Fruit fly (Drosophila melanogaster) whole organism, embryonic: Measurements from ENCODE around the gene CIA30.

ENCODE experiments used
- Abd-B ChIP-seq: fragments of 200-800 bp; sonication (Bioruptor generic); optimal IDR thresholded peaks from 2 replicates; lab custom pipeline; 2018; ENCODE audit warnings: missing biosample characterization, mild to moderate bottlenecking, missing genetic modification characterization, moderate library complexity
- Ada2b ChIP-seq: fragments of 200-800 bp; sonication (Bioruptor generic); IDR thresholded peaks from 2 replicates; pipeline ENCODE4 v1.3.6; 2022; ENCODE audit warnings: missing biosample characterization, missing genetic modification characterization
- Atf3 ChIP-seq: fragments of 200-800 bp; sonication (Bioruptor generic); optimal IDR thresholded peaks from 3 replicates; lab custom pipeline; 2016; ENCODE audit warnings: missing biosample characterization, missing genetic modification characterization
- CG10267 ChIP-seq: fragments of 200-800 bp; sonication (Bioruptor generic); optimal IDR thresholded peaks from 2 replicates; lab custom pipeline; 2018; ENCODE audit warnings: missing biosample characterization, mild to moderate bottlenecking, missing genetic modification characterization, moderate library complexity
- CG11093 ChIP-seq: fragments of 200-800 bp; sonication (Bioruptor generic); IDR thresholded peaks from 3 replicates; pipeline ENCODE4 v1.3.6; 2022; ENCODE audit warnings: missing biosample characterization, missing genetic modification characterization
- CG12071 ChIP-seq: fragments of 200-800 bp; sonication (Bioruptor generic); optimal IDR thresholded peaks from 3 replicates; lab custom pipeline; 2018; ENCODE audit warnings: missing biosample characterization, mild to moderate bottlenecking, missing genetic modification characterization
- CG13123 ChIP-seq: fragments of 200-800 bp; sonication (Bioruptor generic); optimal IDR thresholded peaks from 2 replicates; lab custom pipeline; 2016; ENCODE audit warnings: missing biosample characterization, missing genetic modification characterization
- CG13894 ChIP-seq: fragments of 200-800 bp; sonication (Bioruptor generic); optimal IDR thresholded peaks from 3 replicates; lab custom pipeline; 2018; ENCODE audit warnings: missing biosample characterization, mild to moderate bottlenecking, missing genetic modification characterization, moderate library complexity
- CG14710 ChIP-seq: fragments of 200-800 bp; sonication (Bioruptor generic); optimal IDR thresholded peaks from 3 replicates; lab custom pipeline; 2019; ENCODE audit warnings: missing biosample characterization, mild to moderate bottlenecking, missing genetic modification characterization, moderate library complexity
- CG15269 ChIP-seq: fragments of 200-800 bp; sonication (Bioruptor generic); optimal IDR thresholded peaks from 2 replicates; lab custom pipeline; 2018; ENCODE audit warnings: missing biosample characterization, mild to moderate bottlenecking, missing genetic modification characterization, moderate library complexity
- CG16813 ChIP-seq: fragments of 200-800 bp; sonication (Bioruptor generic); IDR thresholded peaks from 3 replicates; pipeline ENCODE4 v1.3.6; 2022; ENCODE audit warnings: missing biosample characterization, missing genetic modification characterization; ENCODE audit not compliant: partially characterized antibody
- CG17912 ChIP-seq: fragments of 200-800 bp; sonication (Bioruptor generic); optimal IDR thresholded peaks from 2 replicates; lab custom pipeline; 2018; ENCODE audit warnings: missing biosample characterization, mild to moderate bottlenecking, missing genetic modification characterization
- CG2199 ChIP-seq: fragments of 200-800 bp; sonication (Bioruptor generic); IDR thresholded peaks from 3 replicates; pipeline ENCODE4 v1.3.6; 2022; ENCODE audit warnings: missing biosample characterization, missing genetic modification characterization
- CG3065 ChIP-seq: fragments of 200-800 bp; sonication (Bioruptor generic); optimal IDR thresholded peaks from 2 replicates; lab custom pipeline; 2016; ENCODE audit warnings: missing biosample characterization, missing genetic modification characterization
- CG4424 ChIP-seq: fragments of 200-800 bp; sonication (Bioruptor generic); optimal IDR thresholded peaks from 3 replicates; lab custom pipeline; 2016; ENCODE audit warnings: missing biosample characterization, missing genetic modification characterization
- CG4730 ChIP-seq: fragments of 200-800 bp; sonication (Bioruptor generic); IDR thresholded peaks from 2 replicates; pipeline ENCODE4 v1.3.6; 2022; ENCODE audit warnings: missing biosample characterization, missing genetic modification characterization
- D19B ChIP-seq: fragments of 200-800 bp; sonication (Bioruptor generic); optimal IDR thresholded peaks from 2 replicates; lab custom pipeline; 2017; ENCODE audit warnings: missing biosample characterization, mild to moderate bottlenecking, missing genetic modification characterization
- Dek ChIP-seq: fragments of 200-800 bp; sonication (Bioruptor generic); optimal IDR thresholded peaks from 3 replicates; lab custom pipeline; 2019; ENCODE audit warnings: missing biosample characterization, mild to moderate bottlenecking, missing genetic modification characterization, moderate library complexity
- Dip2 ChIP-seq: fragments of 200-800 bp; sonication (Bioruptor generic); IDR thresholded peaks from 2 replicates; pipeline ENCODE4 v1.3.6; 2022; ENCODE audit warnings: missing biosample characterization, missing genetic modification characterization
- Dip3 ChIP-seq: fragments of 200-800 bp; sonication (Bioruptor generic); optimal IDR thresholded peaks from 3 replicates; lab custom pipeline; 2016; ENCODE audit warnings: missing biosample characterization, missing genetic modification characterization
- ERR ChIP-seq: fragments of 200-800 bp; sonication (Bioruptor generic); optimal IDR thresholded peaks from 2 replicates; lab custom pipeline; 2016; ENCODE audit warnings: missing biosample characterization, missing genetic modification characterization
- Eip74EF ChIP-seq, 2 experiments: fragments of 200-800 bp in 1 of 2; fragments of >200 bp in 1 of 2; sonication (Bioruptor generic) in 1 of 2; optimal IDR thresholded peaks; 2 replicates each; lab custom pipeline; 2017 to 2019; ENCODE audit warnings: missing biosample characterization in 2 of 2, missing genetic modification characterization in 2 of 2, mild to moderate bottlenecking in 1 of 2, moderate library complexity in 1 of 2
- HHEX ChIP-seq: fragments of 200-800 bp; sonication (Bioruptor generic); optimal IDR thresholded peaks from 3 replicates; lab custom pipeline; 2017; ENCODE audit warnings: missing biosample characterization, mild to moderate bottlenecking, missing genetic modification characterization, missing genetic modification reagents
- HmgZ ChIP-seq: fragments of 200-800 bp; sonication (Bioruptor generic); optimal IDR thresholded peaks from 2 replicates; lab custom pipeline; 2018; ENCODE audit warnings: missing biosample characterization, mild to moderate bottlenecking, missing genetic modification characterization
- MTF-1 ChIP-seq: fragments of 200-800 bp; sonication (Bioruptor generic); optimal IDR thresholded peaks from 2 replicates; lab custom pipeline; 2018; ENCODE audit warnings: missing biosample characterization, mild to moderate bottlenecking, missing genetic modification characterization, borderline replicate concordance
- Max ChIP-seq: fragments of 200-800 bp; sonication (Bioruptor generic); optimal IDR thresholded peaks from 2 replicates; lab custom pipeline; 2016; ENCODE audit warnings: missing biosample characterization, mild to moderate bottlenecking, missing genetic modification characterization
- Ravus ChIP-seq: fragments of 200-800 bp; sonication (Bioruptor generic); IDR thresholded peaks from 2 replicates; pipeline ENCODE4 v1.3.6; 2022; ENCODE audit warnings: missing biosample characterization, missing genetic modification characterization
- Side ChIP-seq: fragments of 200-800 bp; sonication (Bioruptor generic); optimal IDR thresholded peaks from 2 replicates; lab custom pipeline; 2016; ENCODE audit warnings: missing biosample characterization, missing genetic modification characterization
- Sry-β ChIP-seq: fragments of 200-800 bp; sonication (Bioruptor generic); optimal IDR thresholded peaks from 2 replicates; lab custom pipeline; 2018; ENCODE audit warnings: missing biosample characterization, mild to moderate bottlenecking, missing genetic modification characterization, moderate library complexity
- Ssrp ChIP-seq: fragments of 200-800 bp; sonication (Bioruptor generic); optimal IDR thresholded peaks from 2 replicates; lab custom pipeline; 2018; ENCODE audit warnings: missing biosample characterization, mild to moderate bottlenecking, missing genetic modification characterization, moderate library complexity
- YL-1 ChIP-seq: fragments of 200-800 bp; sonication (Bioruptor generic); optimal IDR thresholded peaks from 3 replicates; lab custom pipeline; 2017; ENCODE audit warnings: missing biosample characterization, mild to moderate bottlenecking, missing genetic modification characterization
- al ChIP-seq: fragments of 200-800 bp; sonication (Bioruptor generic); IDR thresholded peaks from 2 replicates; pipeline ENCODE4 v1.3.6; 2022; ENCODE audit warnings: missing biosample characterization, missing genetic modification characterization
- ato ChIP-seq: fragments of 200-800 bp; sonication (Bioruptor generic); IDR thresholded peaks from 2 replicates; pipeline ENCODE4 v1.3.6; 2022; ENCODE audit warnings: missing biosample characterization, missing genetic modification characterization; ENCODE audit not compliant: partially characterized antibody
- br ChIP-seq: fragments of >200 bp; optimal IDR thresholded peaks from 2 replicates; lab custom pipeline; 2017
- cg ChIP-seq: fragments of 200-800 bp; sonication (Bioruptor generic); optimal IDR thresholded peaks from 3 replicates; lab custom pipeline; 2019; ENCODE audit warnings: missing biosample characterization, mild to moderate bottlenecking, missing genetic modification characterization, moderate library complexity
- fd96Cb ChIP-seq: fragments of 200-800 bp; sonication (Bioruptor generic); optimal IDR thresholded peaks from 2 replicates; lab custom pipeline; 2018; ENCODE audit warnings: missing biosample characterization, mild to moderate bottlenecking, missing genetic modification characterization, moderate library complexity
- her ChIP-seq: fragments of 200-800 bp; sonication (Bioruptor generic); optimal IDR thresholded peaks from 2 replicates; lab custom pipeline; 2016; ENCODE audit warnings: missing biosample characterization, missing genetic modification characterization
- hth ChIP-seq: fragments of >200 bp; optimal IDR thresholded peaks from 2 replicates; lab custom pipeline; 2017; ENCODE audit warnings: inconsistent platforms
- kni ChIP-seq: fragments of 200-800 bp; sonication (Bioruptor generic); optimal IDR thresholded peaks from 3 replicates; lab custom pipeline; 2017; ENCODE audit warnings: mild to moderate bottlenecking, missing biosample characterization, missing genetic modification reagents, missing genetic modification characterization
- lbe ChIP-seq: fragments of 200-800 bp; sonication (Bioruptor generic); optimal IDR thresholded peaks from 2 replicates; lab custom pipeline; 2016; ENCODE audit warnings: missing biosample characterization, mild to moderate bottlenecking, missing genetic modification characterization
- nmo ChIP-seq: fragments of 200-800 bp; sonication (Bioruptor generic); optimal IDR thresholded peaks from 2 replicates; lab custom pipeline; 2018; ENCODE audit warnings: missing biosample characterization, mild to moderate bottlenecking, missing genetic modification characterization, moderate library complexity
- otp ChIP-seq: fragments of 200-800 bp; sonication (Bioruptor generic); IDR thresholded peaks from 3 replicates; pipeline ENCODE4, ENCODE4 v1.3.6; 2022; ENCODE audit warnings: missing biosample characterization, missing genetic modification characterization
- phol ChIP-seq: fragments of 200-800 bp; sonication (Bioruptor generic); optimal IDR thresholded peaks from 3 replicates; lab custom pipeline; 2018; ENCODE audit warnings: missing biosample characterization, mild to moderate bottlenecking, missing genetic modification characterization, moderate library complexity
- pum ChIP-seq: fragments of 200-800 bp; sonication (Bioruptor generic); optimal IDR thresholded peaks from 2 replicates; lab custom pipeline; 2016; ENCODE audit warnings: missing biosample characterization, missing genetic modification characterization
- pzg ChIP-seq: fragments of 200-800 bp; sonication (Bioruptor generic); optimal IDR thresholded peaks from 3 replicates; lab custom pipeline; 2018; ENCODE audit warnings: missing biosample characterization, mild to moderate bottlenecking, missing genetic modification characterization, moderate library complexity
- sens ChIP-seq: fragments of 200-800 bp; sonication (Bioruptor generic); peaks from one replicate; lab custom pipeline; 2016; ENCODE audit warnings: missing biosample characterization, missing genetic modification characterization
- sqz ChIP-seq: fragments of 200-800 bp; sonication (Bioruptor generic); optimal IDR thresholded peaks from 3 replicates; lab custom pipeline; 2018; ENCODE audit warnings: missing biosample characterization, mild to moderate bottlenecking, missing genetic modification characterization
- tio ChIP-seq: fragments of 200-800 bp; sonication (Bioruptor generic); optimal IDR thresholded peaks from 2 replicates; lab custom pipeline; 2017; ENCODE audit warnings: missing biosample characterization, missing genetic modification characterization, inconsistent platforms
- unpg ChIP-seq: fragments of 200-800 bp; sonication (Bioruptor generic); optimal IDR thresholded peaks from 3 replicates; lab custom pipeline; 2018; ENCODE audit warnings: missing biosample characterization, mild to moderate bottlenecking, missing genetic modification characterization, moderate library complexity
- vvl ChIP-seq: fragments of 200-800 bp; sonication (Bioruptor generic); IDR thresholded peaks from 2 replicates; pipeline ENCODE4 v1.3.6; 2022; ENCODE audit warnings: missing biosample characterization, missing genetic modification characterization

CIA30 gene

dm6 chr3R:29748591-29749303 lies 12.0 kb downstream of the CIA30 start, which contains the start of the genes ATPsyngamma and yata (continued):
- TF ChIP-seq CG12071 (GFP tag; lab: Kevin White, UChicago) = no peak
- TF ChIP-seq CG2199 = no peak
- no peak for TF ChIP-seq kni (GFP tag; lab: Kevin White, UChicago)
- TF ChIP-seq Ravus (GFP tag; lab: Robert Waterston, UW) = no peak
- no peak for TF ChIP-seq ERR (GFP tag; lab: Kevin White, UChicago)
- no peak for TF ChIP-seq CG4730
- TF ChIP-seq vvl = peak; percentile 75; the same call in 1 of the 2 replicates
- peak; percentile 27 for TF ChIP-seq Max (GFP tag; lab: Kevin White, UChicago)
- TF ChIP-seq CG3065 = no peak
- peak; percentile 82 for TF ChIP-seq CG16813 (GFP tag; lab: Robert Waterston, UW)
- TF ChIP-seq sqz (GFP tag; lab: Kevin White, UChicago) = no peak
- TF ChIP-seq unpg (GFP tag; lab: Kevin White, UChicago) = peak; percentile 35
- no peak for TF ChIP-seq CG15269 (tag; lab: Kevin White, UChicago)
- TF ChIP-seq CG14710 (tag; lab: Kevin White, UChicago) = peak; percentile 70
- peak; percentile 45 for TF ChIP-seq CG10267 (tag; lab: Kevin White, UChicago)
- TF ChIP-seq nmo = peak; percentile 52
- peak; percentile 33 for TF ChIP-seq HHEX (GFP tag; lab: Kevin White, UChicago)
- TF ChIP-seq YL-1 (GFP tag; lab: Kevin White, UChicago) = peak; percentile 92
- TF ChIP-seq Dek (tag; lab: Kevin White, UChicago) = peak; percentile 41
- TF ChIP-seq pum (GFP tag; lab: Kevin White, UChicago) = no peak
- peak; percentile 49 for TF ChIP-seq pzg
- TF ChIP-seq cg (GFP tag; lab: Kevin White, UChicago) = no peak
- TF ChIP-seq phol (tag; lab: Kevin White, UChicago) = peak; percentile 56
- no peak for TF ChIP-seq MTF-1 (GFP tag; lab: Kevin White, UChicago)
- no peak for TF ChIP-seq fd96Cb (tag; lab: Kevin White, UChicago)
- TF ChIP-seq Atf3 (GFP tag; lab: Kevin White, UChicago) = no peak
- peak; percentile 55 for TF ChIP-seq ato
- TF ChIP-seq Eip74EF (GFP tag; optimal IDR thresholded peaks at IDR 0.05; lab: Kevin White, UChicago) = no peak
- TF ChIP-seq Ada2b (GFP tag; lab: Robert Waterston, UW) = no peak
- TF ChIP-seq D19B (GFP tag; lab: Kevin White, UChicago) = no peak
- peak; percentile 20 for TF ChIP-seq CG17912
- TF ChIP-seq Abd-B (GFP tag; lab: Kevin White, UChicago) = peak; percentile 63
- TF ChIP-seq CG13894 (tag; lab: Kevin White, UChicago) = no peak
- peak; percentile 41 for TF ChIP-seq Sry-β (GFP tag; lab: Kevin White, UChicago)
- no peak for TF ChIP-seq tio (GFP tag; lab: Kevin White, UChicago)
- TF ChIP-seq otp (GFP tag; lab: Robert Waterston, UW) = no peak; the same call in 2 of the 3 replicates
- TF ChIP-seq lbe (GFP tag; lab: Kevin White, UChicago) = no peak
- TF ChIP-seq CG11093 (GFP tag; lab: Robert Waterston, UW) = no peak
- TF ChIP-seq Dip3 (GFP tag; lab: Kevin White, UChicago) = no peak
- peak; percentile 74 for TF ChIP-seq sens (GFP tag; lab: Kevin White, UChicago)
- TF ChIP-seq CG4424 = peak; percentile 38
- no peak for TF ChIP-seq br (lab: Kevin White, UChicago)
- no peak for TF ChIP-seq hth
- TF ChIP-seq CG13123 = no peak
- no peak for TF ChIP-seq al (GFP tag; lab: Robert Waterston, UW)
- TF ChIP-seq her (GFP tag; lab: Kevin White, UChicago) = no peak
- peak; percentile 19 for TF ChIP-seq Ssrp (tag; lab: Kevin White, UChicago)
- TF ChIP-seq Side = no peak
- no peak for TF ChIP-seq Dip2 (GFP tag; lab: Robert Waterston, UW)
- TF ChIP-seq HmgZ (tag; lab: Kevin White, UChicago) = no peak
